Fruit fly (Drosophila melanogaster) whole organism, embryonic: ENCODE measurements around the gene LpR2.

Experiments
- Ada2b ChIP-seq: fragments of 200-800 bp; sonication (Bioruptor generic); IDR thresholded peaks from 2 replicates; pipeline ENCODE4 v1.3.6; 2022; ENCODE audit warnings: missing biosample characterization, missing genetic modification characterization
- CG10543 ChIP-seq: fragments of 200-800 bp; sonication (Bioruptor generic); optimal IDR thresholded peaks from 3 replicates; lab custom pipeline; 2017; ENCODE audit warnings: missing biosample characterization, mild to moderate bottlenecking, missing genetic modification characterization, moderate library complexity
- CG10565 ChIP-seq: fragments of 200-800 bp; sonication (Bioruptor generic); optimal IDR thresholded peaks from 3 replicates; lab custom pipeline; 2016; ENCODE audit warnings: missing biosample characterization, mild to moderate bottlenecking, missing genetic modification characterization
- CG11695 ChIP-seq: fragments of 200-800 bp; sonication (Bioruptor generic); IDR thresholded peaks from 3 replicates; pipeline ENCODE4 v1.3.6; 2022; ENCODE audit warnings: missing biosample characterization, missing genetic modification characterization
- CG1233 ChIP-seq: fragments of 200-800 bp; sonication (Bioruptor generic); optimal IDR thresholded peaks from 4 replicates; lab custom pipeline; 2018; ENCODE audit warnings: missing biosample characterization, mild to moderate bottlenecking, missing genetic modification characterization
- CG12942 ChIP-seq: fragments of 200-800 bp; sonication (Bioruptor generic); optimal IDR thresholded peaks from 3 replicates; lab custom pipeline; 2016; ENCODE audit warnings: missing biosample characterization, missing genetic modification characterization
- CG15696 ChIP-seq: fragments of 200-800 bp; sonication (Bioruptor generic); optimal IDR thresholded peaks from 2 replicates; lab custom pipeline; 2019; ENCODE audit warnings: missing biosample characterization, mild to moderate bottlenecking, missing genetic modification characterization, moderate library complexity
- CG18599 ChIP-seq: fragments of 200-800 bp; sonication (Bioruptor generic); optimal IDR thresholded peaks from 3 replicates; lab custom pipeline; 2017; ENCODE audit warnings: missing biosample characterization, missing genetic modification characterization, mild to moderate bottlenecking, moderate library complexity, missing genetic modification reagents
- CG2678 ChIP-seq: fragments of 200-800 bp; sonication (Bioruptor generic); optimal IDR thresholded peaks from 3 replicates; lab custom pipeline; 2019; ENCODE audit warnings: missing biosample characterization, mild to moderate bottlenecking, missing genetic modification characterization, moderate library complexity
- CG30020 ChIP-seq: fragments of 200-800 bp; optimal IDR thresholded peaks from 2 replicates; lab custom pipeline; 2019; ENCODE audit warnings: missing biosample characterization, mild to moderate bottlenecking, missing genetic modification characterization, moderate library complexity
- CG32767 ChIP-seq: fragments of 200-800 bp; sonication (Bioruptor generic); IDR thresholded peaks from 2 replicates; pipeline ENCODE4 v1.3.6; 2022; ENCODE audit warnings: missing biosample characterization, missing genetic modification characterization
- CG3281 ChIP-seq: fragments of 200-800 bp; sonication (Bioruptor generic); optimal IDR thresholded peaks from 3 replicates; lab custom pipeline; 2017; ENCODE audit warnings: missing biosample characterization, mild to moderate bottlenecking, missing genetic modification characterization
- CG3726 ChIP-seq: fragments of 200-800 bp; sonication (Bioruptor generic); IDR thresholded peaks from 3 replicates; pipeline ENCODE4, ENCODE4 v1.3.6; 2022; ENCODE audit warnings: missing biosample characterization, missing genetic modification characterization
- CG4360 ChIP-seq: fragments of 200-800 bp; sonication (Bioruptor generic); IDR thresholded peaks from 2 replicates; pipeline ENCODE4 v1.3.6; 2022; ENCODE audit warnings: missing biosample characterization, missing genetic modification characterization
- CG6272 ChIP-seq: fragments of 200-800 bp; sonication (Bioruptor generic); IDR thresholded peaks from 2 replicates; pipeline ENCODE4 v1.3.6; 2022; ENCODE audit warnings: missing biosample characterization, missing genetic modification characterization
- CG8089 ChIP-seq: fragments of 200-800 bp; sonication (Bioruptor generic); optimal IDR thresholded peaks from 3 replicates; lab custom pipeline; 2016; ENCODE audit warnings: missing biosample characterization, missing genetic modification characterization
- Deaf1 ChIP-seq: fragments of 200-800 bp; optimal IDR thresholded peaks from 3 replicates; lab custom pipeline; 2019; ENCODE audit warnings: missing biosample characterization, mild to moderate bottlenecking, missing genetic modification characterization, moderate library complexity
- Dfd ChIP-seq, 2 experiments: fragments of >200 bp; optimal IDR thresholded peaks; 2 replicates each; lab custom pipeline; 2017; ENCODE audit warnings: missing biosample characterization in 2 of 2, missing genetic modification characterization in 2 of 2
- GATAe ChIP-seq: fragments of 200-800 bp; sonication (Bioruptor generic); conservative IDR thresholded peaks from 2 replicates; pipeline ENCODE4 v1.3.6; 2022; ENCODE audit warnings: missing biosample characterization, missing genetic modification characterization
- HHEX ChIP-seq: fragments of 200-800 bp; sonication (Bioruptor generic); optimal IDR thresholded peaks from 3 replicates; lab custom pipeline; 2017; ENCODE audit warnings: missing biosample characterization, mild to moderate bottlenecking, missing genetic modification characterization, missing genetic modification reagents
- Hr78 ChIP-seq, 2 experiments: fragments of 200-800 bp in 1 of 2; fragments of >200 bp in 1 of 2; sonication (Bioruptor generic) in 1 of 2; optimal IDR thresholded peaks; 2 replicates each; lab custom pipeline; 2017 to 2019; ENCODE audit warnings: missing biosample characterization in 2 of 2, missing genetic modification characterization in 2 of 2, mild to moderate bottlenecking in 1 of 2, moderate library complexity in 1 of 2
- Hsf ChIP-seq: fragments of 200-800 bp; sonication (Bioruptor generic); optimal IDR thresholded peaks from 3 replicates; lab custom pipeline; 2016; ENCODE audit warnings: missing biosample characterization, missing genetic modification characterization
- Pdp1 ChIP-seq, 2 experiments: fragments of 200-800 bp; sonication (Bioruptor generic); optimal IDR thresholded peaks; 3 replicates each; lab custom pipeline; 2016; ENCODE audit warnings: missing biosample characterization in 2 of 2, missing genetic modification characterization in 2 of 2, mild to moderate bottlenecking in 1 of 2, moderate library complexity in 1 of 2
- Stat92E ChIP-seq, 3 experiments: fragments of >200 bp in 2 of 3; fragments of 200-800 bp in 1 of 3; sonication (Bioruptor generic) in 1 of 3; optimal IDR thresholded peaks; 2 replicates each; lab custom pipeline; 2017 to 2019; ENCODE audit warnings: missing biosample characterization in 3 of 3, missing genetic modification characterization in 3 of 3, mild to moderate bottlenecking in 1 of 3, moderate library complexity in 1 of 3
- Usf ChIP-seq: fragments of 200-800 bp; sonication (Bioruptor generic); optimal IDR thresholded peaks from 2 replicates; lab custom pipeline; 2017; ENCODE audit warnings: missing genotype, missing biosample characterization, missing genetic modification characterization
- dmrt99B ChIP-seq: fragments of 200-800 bp; sonication (Bioruptor generic); optimal IDR thresholded peaks from 2 replicates; lab custom pipeline; 2018; ENCODE audit warnings: missing biosample characterization, mild to moderate bottlenecking, missing genetic modification characterization, moderate library complexity
- en ChIP-seq: fragments of 200-800 bp; sonication (Bioruptor generic); optimal IDR thresholded peaks from 2 replicates; lab custom pipeline; 2016; ENCODE audit warnings: missing biosample characterization, missing genetic modification characterization
- exex ChIP-seq: fragments of 200-800 bp; sonication (Bioruptor generic); optimal IDR thresholded peaks from 4 replicates; lab custom pipeline; 2018; ENCODE audit warnings: missing biosample characterization, mild to moderate bottlenecking, missing genetic modification characterization, moderate library complexity
- gem ChIP-seq: fragments of 200-800 bp; sonication (Bioruptor generic); optimal IDR thresholded peaks from 2 replicates; lab custom pipeline; 2019; ENCODE audit warnings: missing biosample characterization, mild to moderate bottlenecking, missing genetic modification characterization, moderate library complexity
- grn ChIP-seq: fragments of 200-800 bp; sonication (Bioruptor generic); optimal IDR thresholded peaks from 3 replicates; lab custom pipeline; 2017; ENCODE audit warnings: missing biosample characterization, missing genetic modification characterization
- gsb-n ChIP-seq: fragments of 200-800 bp; sonication (Bioruptor generic); optimal IDR thresholded peaks from 3 replicates; lab custom pipeline; 2018; ENCODE audit warnings: missing biosample characterization, mild to moderate bottlenecking, missing genetic modification characterization
- lab ChIP-seq: fragments of 200-800 bp; sonication (Bioruptor generic); optimal IDR thresholded peaks from 3 replicates; lab custom pipeline; 2017; ENCODE audit warnings: missing biosample characterization, missing genetic modification characterization, mild to moderate bottlenecking, moderate library complexity, missing genetic modification reagents
- mirr ChIP-seq: fragments of 200-800 bp; sonication (Bioruptor generic); optimal IDR thresholded peaks from 3 replicates; lab custom pipeline; 2018; ENCODE audit warnings: missing biosample characterization, mild to moderate bottlenecking, missing genetic modification characterization
- nerfin-2 ChIP-seq: fragments of 200-800 bp; sonication (Bioruptor generic); IDR thresholded peaks from 2 replicates; pipeline ENCODE4 v1.3.6; 2022; ENCODE audit warnings: missing biosample characterization, missing genetic modification characterization; ENCODE audit not compliant: partially characterized antibody
- oc ChIP-seq: fragments of 200-800 bp; sonication (Bioruptor generic); optimal IDR thresholded peaks from 2 replicates; lab custom pipeline; 2018; ENCODE audit warnings: missing biosample characterization, mild to moderate bottlenecking, missing genetic modification characterization, moderate library complexity
- pb ChIP-seq: fragments of 200-800 bp; sonication (Bioruptor generic); optimal IDR thresholded peaks from 3 replicates; lab custom pipeline; 2016; ENCODE audit warnings: missing biosample characterization, missing genetic modification characterization
- phol ChIP-seq: fragments of 200-800 bp; sonication (Bioruptor generic); optimal IDR thresholded peaks from 3 replicates; lab custom pipeline; 2018; ENCODE audit warnings: missing biosample characterization, mild to moderate bottlenecking, missing genetic modification characterization, moderate library complexity
- rib ChIP-seq: fragments of 200-800 bp; sonication (Bioruptor generic); IDR thresholded peaks from 2 replicates; pipeline ENCODE4 v1.3.6; 2022; ENCODE audit warnings: missing biosample characterization, missing genetic modification characterization
- sqz ChIP-seq: fragments of 200-800 bp; sonication (Bioruptor generic); optimal IDR thresholded peaks from 3 replicates; lab custom pipeline; 2018; ENCODE audit warnings: missing biosample characterization, mild to moderate bottlenecking, missing genetic modification characterization
- sug ChIP-seq: fragments of 200-800 bp; optimal IDR thresholded peaks from 2 replicates; lab custom pipeline; 2019; ENCODE audit warnings: missing biosample characterization, mild to moderate bottlenecking, missing genetic modification characterization, moderate library complexity
- usp ChIP-seq: fragments of >200 bp; optimal IDR thresholded peaks from 2 replicates; lab custom pipeline; 2017; ENCODE audit warnings: missing biosample characterization, missing genetic modification characterization
- vvl ChIP-seq: fragments of 200-800 bp; sonication (Bioruptor generic); IDR thresholded peaks from 2 replicates; pipeline ENCODE4 v1.3.6; 2022; ENCODE audit warnings: missing biosample characterization, missing genetic modification characterization

LpR2 gene

dm6 chr3R:25734967-25735800, 5.1 kb downstream of the LpR2 start (continued):
- TF ChIP-seq rib (GFP tag; lab: Robert Waterston, UW) = no peak
- TF ChIP-seq Pdp1 (GFP tag; optimal IDR thresholded peaks at IDR 0.05; lab: Kevin White, UChicago) = peak in 1 of 2 experiments; percentile 91
- no peak for TF ChIP-seq CG12942
- no peak for TF ChIP-seq CG11695 (GFP tag; lab: Robert Waterston, UW)
- no peak for TF ChIP-seq pb
- peak; percentile 46 for TF ChIP-seq sug
- no peak for TF ChIP-seq Dfd (GFP tag; optimal IDR thresholded peaks at IDR 0.05; lab: Kevin White, UChicago)
- TF ChIP-seq lab (GFP tag; lab: Kevin White, UChicago) = peak; percentile 21
- TF ChIP-seq CG8089 = no peak
- peak; percentile 67 for TF ChIP-seq grn (GFP tag; lab: Kevin White, UChicago)
- peak; percentile 89 for TF ChIP-seq exex (tag; lab: Kevin White, UChicago)
- TF ChIP-seq mirr (GFP tag; lab: Kevin White, UChicago) = peak; percentile 68
- TF ChIP-seq Ada2b (GFP tag; lab: Robert Waterston, UW) = no peak
- no peak for TF ChIP-seq CG10543 (GFP tag; lab: Kevin White, UChicago)
- no peak for TF ChIP-seq HHEX (GFP tag; lab: Kevin White, UChicago)
- TF ChIP-seq CG2678 (tag; lab: Kevin White, UChicago) = peak; percentile 3
- TF ChIP-seq CG10565 (GFP tag; lab: Kevin White, UChicago) = no peak
- TF ChIP-seq GATAe (GFP tag; lab: Robert Waterston, UW) = peak; percentile 18; the same call in 1 of the 2 replicates
- TF ChIP-seq vvl (GFP tag; lab: Robert Waterston, UW) = no peak
- no peak for TF ChIP-seq CG3726 (GFP tag; lab: Robert Waterston, UW)
- TF ChIP-seq Deaf1 (tag; lab: Kevin White, UChicago) = peak; percentile 68
- peak in 1 of 2 experiments; percentile 85 for TF ChIP-seq Hr78 (GFP tag; optimal IDR thresholded peaks at IDR 0.05; lab: Kevin White, UChicago)
- TF ChIP-seq, all 482 proteins: peak for 16

- TF ChIP-seq Stat92E (GFP tag; optimal IDR thresholded peaks at IDR 0.05; lab: Kevin White, UChicago) (no peak), CG6272 (GFP tag; lab: Robert Waterston, UW) (no peak), dmrt99B (no peak), phol (tag; lab: Kevin White, UChicago) (no peak), CG15696 (tag; lab: Kevin White, UChicago) (no peak), CG18599 (GFP tag; lab: Kevin White, UChicago) (no peak), nerfin-2 (GFP tag; lab: Robert Waterston, UW) (no peak), CG3281 (no peak), Hsf (GFP tag; lab: Kevin White, UChicago) (no peak), gsb-n (no peak), en (no peak), gem (tag; lab: Kevin White, UChicago) (no peak), CG4360 (GFP tag; lab: Robert Waterston, UW) (no peak), Usf (no peak), CG30020 (tag; lab: Kevin White, UChicago) (no peak), CG32767 (no peak), usp (no peak), sqz (GFP tag; lab: Kevin White, UChicago) (no peak), CG1233 (GFP tag; lab: Kevin White, UChicago) (no peak), oc (tag; lab: Kevin White, UChicago) (no peak)
- TF ChIP-seq, all 482 proteins: peak for 0
Measured at dm6 chr3R:25723795-25724194, 16.5 kb downstream of the LpR2 start.
